Worm (Caenorhabditis elegans) whole organism, young adult: Measurements from ENCODE around the gene col-135.

ENCODE experiments used
- egrh-3 ChIP-seq: fragments of 200-800 bp; sonication (Bioruptor generic); IDR thresholded peaks from 2 replicates; pipeline ENCODE4 v1.3.6; 2022; ENCODE audit warnings: missing genetic modification reagents, missing genetic modification characterization, missing compliant biosample characterization
- lin-35 ChIP-seq, 3 experiments: fragments of 150-350 bp in 2 of 3; sonication (generic microtip) in 1 of 3; optimal IDR thresholded peaks; 2 replicates each; lab custom pipeline; 2014 to 2018; ENCODE audit warnings: missing biosample characterization in 3 of 3, missing genetic modification characterization in 3 of 3, missing genetic modification reagents in 3 of 3
- pha-4 ChIP-seq: fragments of 150-350 bp; sonication (generic microtip); optimal IDR thresholded peaks from 2 replicates; lab custom pipeline; 2014; ENCODE audit warnings: missing biosample characterization, missing genetic modification reagents, missing genetic modification characterization
- tbp1 ChIP-seq: fragments of 200-800 bp; sonication (Bioruptor generic); optimal IDR thresholded peaks from 2 replicates; lab custom pipeline; 2018; ENCODE audit warnings: mild to moderate bottlenecking, missing genetic modification characterization, missing compliant biosample characterization
- unc-62 ChIP-seq: fragments of 150-350 bp; optimal IDR thresholded peaks from 2 replicates; lab custom pipeline; 2014; ENCODE audit warnings: missing biosample characterization, missing genetic modification reagents, missing genetic modification characterization
- ztf-6 ChIP-seq: fragments of 200-800 bp; sonication (Bioruptor generic); IDR thresholded peaks from 2 replicates; pipeline ENCODE4 v1.3.6; 2022; ENCODE audit warnings: missing genetic modification reagents, missing genetic modification characterization, missing compliant biosample characterization

DNA sequence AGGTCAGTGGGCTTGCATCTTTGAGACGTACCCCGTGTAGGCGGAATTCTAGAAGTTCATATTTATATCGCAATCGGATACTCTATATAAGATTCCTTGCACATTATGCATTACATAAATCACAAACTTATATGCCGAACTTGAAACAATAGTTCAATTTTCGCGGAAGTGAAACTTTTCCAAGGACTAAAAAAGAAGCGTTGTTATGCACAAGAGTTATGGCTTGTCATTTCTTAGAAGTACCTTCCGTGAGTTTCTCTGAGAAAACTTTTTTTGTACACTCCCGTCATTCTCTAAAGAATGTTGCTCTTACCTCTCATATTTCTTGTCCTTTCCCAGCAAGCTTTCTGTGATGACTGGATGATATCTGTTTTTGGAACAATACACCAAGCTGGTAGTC is 13.2 kb downstream of the col-135 start, which contains the start of gene M199.136:
- TF ChIP-seq egrh-3 (GFP tag; lab: Robert Waterston, UW) (no peak), lin-35 (GFP tag; optimal IDR thresholded peaks at IDR 0.05; lab: Kevin White, UChicago) (no peak), tbp1 (GFP tag; lab: Kevin White, UChicago) (no peak), unc-62 (no peak), ztf-6 (GFP tag; lab: Robert Waterston, UW) (no peak), pha-4 (tag; lab: Kevin White, UChicago) (no peak)
